Fruit fly (Drosophila melanogaster) Kc167 (cell line): Measurements from ENCODE around the gene CG1983.

Source experiments
- Myc ChIP-seq: fragments of >200 bp; optimal IDR thresholded peaks from 2 replicates; lab custom pipeline; 2017; ENCODE audit warnings: missing external identifiers
- Sin3A ChIP-seq: fragments of >200 bp; optimal IDR thresholded peaks from 2 replicates; lab custom pipeline; 2018; ENCODE audit warnings: missing external identifiers
- h ChIP-seq: fragments of >200 bp; optimal IDR thresholded peaks from 3 replicates; lab custom pipeline; 2018; ENCODE audit warnings: missing external identifiers

- no peak for TF ChIP-seq h (lab: Kevin White, UChicago)
- no peak for TF ChIP-seq Sin3A (lab: Kevin White, UChicago)
- no peak for TF ChIP-seq Myc (lab: Kevin White, UChicago)
Measured at dm6 chr3R:30163228-30163627, 14.3 kb downstream of the CG1983 start.
